Fruit fly (Drosophila melanogaster): ENCODE measurements around the gene CG14073.

The CG14073 gene

DNA sequence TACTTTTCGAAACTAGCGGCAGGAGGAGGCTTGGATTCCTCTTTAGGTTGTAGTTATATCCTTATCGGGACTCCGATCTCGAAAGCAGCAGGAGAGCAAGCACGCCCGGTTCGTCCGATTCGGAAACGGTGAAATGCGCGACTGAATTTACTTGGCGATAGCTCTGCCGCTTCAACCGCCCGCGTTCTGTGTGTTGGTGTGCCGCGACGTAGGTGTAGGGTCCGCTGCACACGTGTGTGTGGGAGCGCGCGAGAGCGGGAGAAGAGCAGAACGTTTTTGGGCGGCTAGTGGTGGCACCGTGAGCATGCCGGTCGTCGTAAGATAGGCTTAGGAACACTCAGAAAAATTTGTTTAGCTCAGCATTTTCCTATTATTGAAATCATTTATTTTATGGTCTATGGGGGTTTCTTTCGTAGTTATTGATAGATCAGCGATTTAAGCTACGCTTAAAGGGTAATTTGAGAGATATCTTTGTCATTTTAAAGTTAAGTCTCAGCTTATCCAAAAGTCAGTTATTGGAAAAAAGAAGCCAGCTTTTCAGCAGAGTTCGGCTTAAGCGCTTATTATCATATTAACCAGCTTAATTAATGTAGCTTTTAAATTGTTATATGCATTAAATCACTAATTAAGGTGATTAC lies 20.0 kb upstream of the CG14073 start (continued):
- TF ChIP-seq lab (GFP tag; optimal IDR thresholded peaks at IDR 0.05) = peak; percentile 44
- no peak for TF ChIP-seq CG6272 (GFP tag; IDR thresholded peaks at IDR 0.05)
- no peak for TF ChIP-seq CG9437 (GFP tag; optimal IDR thresholded peaks at IDR 0.05)
- TF ChIP-seq Usf (GFP tag; optimal IDR thresholded peaks at IDR 0.05) = no peak
- TF ChIP-seq Oaz (GFP tag; IDR thresholded peaks at IDR 0.05) = no peak
- no peak for TF ChIP-seq Hand (GFP tag; optimal IDR thresholded peaks at IDR 0.05)
- TF ChIP-seq Chrac-16 (GFP tag; optimal IDR thresholded peaks at IDR 0.05) = peak; percentile 17
- peak; percentile 28 for TF ChIP-seq CG12391 (tag; optimal IDR thresholded peaks at IDR 0.05)
- TF ChIP-seq scrt (GFP tag; optimal IDR thresholded peaks at IDR 0.05) = no peak
- TF ChIP-seq fu2 (GFP tag; optimal IDR thresholded peaks at IDR 0.05) = no peak
- TF ChIP-seq cato (GFP tag; optimal IDR thresholded peaks at IDR 0.05; ENCODE audit: borderline replicate concordance) = peak; percentile 6
- TF ChIP-seq CG7987 (GFP tag; optimal IDR thresholded peaks at IDR 0.05) = no peak
- no peak for TF ChIP-seq salm (tag; optimal IDR thresholded peaks at IDR 0.05)
- no peak for TF ChIP-seq unc-4 (GFP tag; IDR thresholded peaks at IDR 0.05; ENCODE audit: partially characterized antibody)
- no peak for TF ChIP-seq sim (GFP tag; IDR thresholded peaks at IDR 0.05)
- no peak for TF ChIP-seq Bgb (GFP tag; IDR thresholded peaks at IDR 0.05; ENCODE audit: partially characterized antibody)
- peak; percentile 20 for TF ChIP-seq CG13624 (GFP tag; optimal IDR thresholded peaks at IDR 0.05)
- TF ChIP-seq zfh1 (GFP tag; IDR thresholded peaks at IDR 0.05) = no peak
- TF ChIP-seq az2 (GFP tag; optimal IDR thresholded peaks at IDR 0.05) = no peak
- no peak for TF ChIP-seq Six4 (GFP tag; optimal IDR thresholded peaks at IDR 0.05)
- peak; percentile 33 for TF ChIP-seq dmrt99B (tag; optimal IDR thresholded peaks at IDR 0.05)
- TF ChIP-seq D19A (tag; optimal IDR thresholded peaks at IDR 0.05) = peak; percentile 24
- TF ChIP-seq CoRest (tag; optimal IDR thresholded peaks at IDR 0.05) = no peak
- no peak for TF ChIP-seq sob (GFP tag; IDR thresholded peaks at IDR 0.05)
- no peak for TF ChIP-seq CG8388 (GFP tag; optimal IDR thresholded peaks at IDR 0.05)
- no peak for TF ChIP-seq ham (GFP tag; IDR thresholded peaks at IDR 0.05)
- no peak for TF ChIP-seq CG31224 (GFP tag; IDR thresholded peaks at IDR 0.05)
- no peak for TF ChIP-seq H15 (GFP tag; IDR thresholded peaks at IDR 0.05)
- TF ChIP-seq inv (GFP tag; IDR thresholded peaks at IDR 0.05; ENCODE audit: partially characterized antibody) = no peak
- no peak for TF ChIP-seq CG14667 (GFP tag; IDR thresholded peaks at IDR 0.05)
- TF ChIP-seq CG2875 (GFP tag; optimal IDR thresholded peaks at IDR 0.05) = no peak
- TF ChIP-seq CG4730 (GFP tag; IDR thresholded peaks at IDR 0.05) = no peak
- peak in 1 of 2 experiments; percentile 25 for TF ChIP-seq dpn (GFP tag; optimal IDR thresholded peaks at IDR 0.05)
- TF ChIP-seq HLH3B (GFP tag; IDR thresholded peaks at IDR 0.05) = no peak
- TF ChIP-seq CG5245 (GFP tag; optimal IDR thresholded peaks at IDR 0.05) = peak; percentile 22
- peak; percentile 67 for TF ChIP-seq Deaf1 (tag; optimal IDR thresholded peaks at IDR 0.05)
- no peak for TF ChIP-seq CG4707 (GFP tag; optimal IDR thresholded peaks at IDR 0.05)
- no peak for TF ChIP-seq Doc2 (GFP tag; IDR thresholded peaks at IDR 0.05)
- peak; percentile 19 for TF ChIP-seq her (GFP tag; optimal IDR thresholded peaks at IDR 0.05)
- TF ChIP-seq CG8281 (tag; optimal IDR thresholded peaks at IDR 0.05) = no peak
- TF ChIP-seq wdn (GFP tag; IDR thresholded peaks at IDR 0.05) = no peak
- peak; percentile 1 for TF ChIP-seq grau (tag; optimal IDR thresholded peaks at IDR 0.05)
- no peak for TF ChIP-seq CG7556 (GFP tag; optimal IDR thresholded peaks at IDR 0.05)
- TF ChIP-seq CG1792 (GFP tag; optimal IDR thresholded peaks at IDR 0.05) = no peak
- no peak for TF ChIP-seq tup (GFP tag; optimal IDR thresholded peaks at IDR 0.05)
- no peak for TF ChIP-seq so (GFP tag; IDR thresholded peaks at IDR 0.05)
- no peak for TF ChIP-seq unpg (GFP tag; optimal IDR thresholded peaks at IDR 0.05)
- no peak for TF ChIP-seq CG33557 (GFP tag; optimal IDR thresholded peaks at IDR 0.05)
- TF ChIP-seq CTCF (GFP tag; optimal IDR thresholded peaks at IDR 0.05) = no peak
- TF ChIP-seq Xrp1 (GFP tag; IDR thresholded peaks at IDR 0.05) = no peak
- peak; percentile 24 for TF ChIP-seq mirr (GFP tag; optimal IDR thresholded peaks at IDR 0.05)

Measured in whole organism, embryonic.